Fruit fly (Drosophila melanogaster) whole organism, embryonic: Measurements from ENCODE around the gene Cpr23B.
A peak's percentile ranks its signal among the peaks of the same experiment; 100 is the strongest.

Experiments used
- CG10274 ChIP-seq: fragments of 200-800 bp; sonication (Bioruptor generic); optimal IDR thresholded peaks from 3 replicates; lab custom pipeline; 2017; ENCODE audit warnings: missing biosample characterization, mild to moderate bottlenecking, missing genetic modification characterization
- CG10321 ChIP-seq: fragments of 200-800 bp; sonication (Bioruptor generic); IDR thresholded peaks from 2 replicates; pipeline ENCODE4 v1.3.6; 2022; ENCODE audit warnings: missing biosample characterization, missing genetic modification characterization
- CG11456 ChIP-seq: fragments of 200-800 bp; sonication (Bioruptor generic); IDR thresholded peaks from 3 replicates; pipeline ENCODE4 v1.3.6; 2022; ENCODE audit warnings: missing biosample characterization, missing genetic modification characterization
- CG13894 ChIP-seq: fragments of 200-800 bp; sonication (Bioruptor generic); optimal IDR thresholded peaks from 3 replicates; lab custom pipeline; 2018; ENCODE audit warnings: missing biosample characterization, mild to moderate bottlenecking, missing genetic modification characterization, moderate library complexity
- CG16779 ChIP-seq: fragments of 200-800 bp; sonication (Bioruptor generic); IDR thresholded peaks from 2 replicates; pipeline ENCODE4 v1.3.6; 2022; ENCODE audit warnings: missing biosample characterization, missing genetic modification characterization
- CG18599 ChIP-seq: fragments of 200-800 bp; sonication (Bioruptor generic); optimal IDR thresholded peaks from 3 replicates; lab custom pipeline; 2017; ENCODE audit warnings: missing biosample characterization, missing genetic modification characterization, mild to moderate bottlenecking, moderate library complexity, missing genetic modification reagents
- CG18764 ChIP-seq: fragments of 200-800 bp; sonication (Bioruptor generic); optimal IDR thresholded peaks from 3 replicates; lab custom pipeline; 2016; ENCODE audit warnings: missing biosample characterization, missing genetic modification characterization
- CG2120 ChIP-seq: fragments of 200-800 bp; sonication (Bioruptor generic); optimal IDR thresholded peaks from 3 replicates; lab custom pipeline; 2016; ENCODE audit warnings: missing biosample characterization, missing genetic modification characterization
- CG2678 ChIP-seq: fragments of 200-800 bp; sonication (Bioruptor generic); optimal IDR thresholded peaks from 3 replicates; lab custom pipeline; 2019; ENCODE audit warnings: missing biosample characterization, mild to moderate bottlenecking, missing genetic modification characterization, moderate library complexity
- CG31441 ChIP-seq: fragments of 200-800 bp; sonication (Bioruptor generic); IDR thresholded peaks from 2 replicates; pipeline ENCODE4 v1.3.6; 2022; ENCODE audit warnings: missing biosample characterization, missing genetic modification characterization
- CG5180 ChIP-seq: fragments of 200-800 bp; sonication (Bioruptor generic); optimal IDR thresholded peaks from 3 replicates; lab custom pipeline; 2017; ENCODE audit warnings: missing biosample characterization, missing genetic modification characterization, mild to moderate bottlenecking, moderate library complexity, missing genetic modification reagents
- CG8290 ChIP-seq, 3 experiments: fragments of 200-800 bp; sonication (Bioruptor generic); optimal IDR thresholded peaks; 2 replicates each; lab custom pipeline; 2016 to 2019; ENCODE audit warnings: missing biosample characterization in 3 of 3, missing genetic modification characterization in 3 of 3, mild to moderate bottlenecking in 2 of 3, moderate library complexity in 1 of 3
- CG9932 ChIP-seq: fragments of 200-800 bp; sonication (Bioruptor generic); IDR thresholded peaks from 2 replicates; pipeline ENCODE4 v1.3.6; 2022; ENCODE audit warnings: missing biosample characterization, missing genetic modification characterization
- Dbx ChIP-seq: fragments of 200-800 bp; sonication (Bioruptor generic); IDR thresholded peaks from 3 replicates; pipeline ENCODE4 v1.3.6; 2022; ENCODE audit warnings: missing biosample characterization, missing genetic modification characterization
- Deaf1 ChIP-seq: fragments of 200-800 bp; optimal IDR thresholded peaks from 3 replicates; lab custom pipeline; 2019; ENCODE audit warnings: missing biosample characterization, mild to moderate bottlenecking, missing genetic modification characterization, moderate library complexity
- Eip74EF ChIP-seq, 2 experiments: fragments of 200-800 bp in 1 of 2; fragments of >200 bp in 1 of 2; sonication (Bioruptor generic) in 1 of 2; optimal IDR thresholded peaks; 2 replicates each; lab custom pipeline; 2017 to 2019; ENCODE audit warnings: missing biosample characterization in 2 of 2, missing genetic modification characterization in 2 of 2, mild to moderate bottlenecking in 1 of 2, moderate library complexity in 1 of 2
- Ets65A ChIP-seq: fragments of 200-800 bp; sonication (Bioruptor generic); peaks from one replicate; lab custom pipeline; 2016; ENCODE audit warnings: missing biosample characterization, missing genetic modification characterization
- Hmr ChIP-seq: fragments of 200-800 bp; sonication (Bioruptor generic); optimal IDR thresholded peaks from 3 replicates; lab custom pipeline; 2017; ENCODE audit warnings: mild to moderate bottlenecking, missing biosample characterization, missing genetic modification reagents, missing genetic modification characterization
- Lhr ChIP-seq: fragments of 200-800 bp; sonication (Bioruptor generic); optimal IDR thresholded peaks from 3 replicates; lab custom pipeline; 2017; ENCODE audit warnings: mild to moderate bottlenecking, missing biosample characterization, missing genetic modification reagents, missing genetic modification characterization
- Med ChIP-seq: fragments of 200-800 bp; sonication (Bioruptor generic); peaks from one replicate; lab custom pipeline; 2016; ENCODE audit warnings: missing biosample characterization, missing genetic modification characterization, mild to moderate bottlenecking, inconsistent platforms, moderate library complexity
- NFAT ChIP-seq: fragments of 200-800 bp; sonication (Bioruptor generic); IDR thresholded peaks from 2 replicates; pipeline ENCODE4 v1.3.6; 2022; ENCODE audit warnings: missing biosample characterization, missing genetic modification characterization
- Nf-YC ChIP-seq: fragments of 200-800 bp; optimal IDR thresholded peaks from 3 replicates; lab custom pipeline; 2019; ENCODE audit warnings: missing biosample characterization, mild to moderate bottlenecking, missing genetic modification characterization, moderate library complexity
- Ptx1 ChIP-seq: fragments of 200-800 bp; sonication (Bioruptor generic); IDR thresholded peaks from 2 replicates; pipeline ENCODE4 v1.3.6; 2022; ENCODE audit warnings: missing biosample characterization, missing genetic modification characterization
- Side ChIP-seq: fragments of 200-800 bp; sonication (Bioruptor generic); optimal IDR thresholded peaks from 2 replicates; lab custom pipeline; 2016; ENCODE audit warnings: missing biosample characterization, missing genetic modification characterization
- Trl ChIP-seq, 3 experiments: fragments of >200 bp in 2 of 3; fragments of 200-800 bp in 1 of 3; sonication (Bioruptor generic) in 1 of 3; optimal IDR thresholded peaks; 2 replicates in 1 of 3; 3 replicates in 2 of 3; lab custom pipeline; 2016 to 2017; ENCODE audit warnings: missing biosample characterization in 1 of 3, missing genetic modification characterization in 1 of 3
- ase ChIP-seq: fragments of 200-800 bp; sonication (Bioruptor generic); IDR thresholded peaks from 3 replicates; pipeline ENCODE4 v1.3.6; 2022; ENCODE audit warnings: missing biosample characterization, missing genetic modification characterization
- bab2 ChIP-seq: fragments of 200-800 bp; sonication (Bioruptor generic); optimal IDR thresholded peaks from 2 replicates; lab custom pipeline; 2016; ENCODE audit warnings: missing biosample characterization, missing genetic modification characterization
- bowl ChIP-seq: fragments of 200-800 bp; sonication (Bioruptor generic); IDR thresholded peaks from 2 replicates; pipeline ENCODE4 v1.3.6; 2022; ENCODE audit warnings: missing biosample characterization, missing genetic modification characterization
- cad ChIP-seq: fragments of >200 bp; optimal IDR thresholded peaks from 2 replicates; lab custom pipeline; 2017; ENCODE audit warnings: missing biosample characterization, missing genetic modification characterization
- crol ChIP-seq: fragments of 200-800 bp; sonication (Bioruptor generic); IDR thresholded peaks from 2 replicates; pipeline ENCODE4 v1.3.6; 2022; ENCODE audit warnings: missing biosample characterization, missing genetic modification characterization
- crp ChIP-seq, 2 experiments: fragments of 200-800 bp; sonication (Bioruptor generic); optimal IDR thresholded peaks; 2 replicates in 1 of 2; 3 replicates in 1 of 2; lab custom pipeline; 2017; ENCODE audit warnings: missing biosample characterization in 2 of 2, missing genetic modification characterization in 2 of 2, mild to moderate bottlenecking in 1 of 2, moderate library complexity in 1 of 2
- dysf ChIP-seq: fragments of 200-800 bp; sonication (Bioruptor generic); IDR thresholded peaks from 3 replicates; pipeline ENCODE4 v1.3.6; 2022; ENCODE audit warnings: missing biosample characterization, missing genetic modification characterization
- ewg ChIP-seq: fragments of 200-800 bp; sonication (Bioruptor generic); optimal IDR thresholded peaks from 3 replicates; lab custom pipeline; 2017; ENCODE audit warnings: mild to moderate bottlenecking, missing biosample characterization, missing genetic modification reagents, missing genetic modification characterization
- gro ChIP-seq: fragments of 200-800 bp; sonication (Bioruptor generic); optimal IDR thresholded peaks from 2 replicates; lab custom pipeline; 2016; ENCODE audit warnings: missing biosample characterization, missing genetic modification characterization
- gsb ChIP-seq: fragments of 200-800 bp; sonication (Bioruptor generic); IDR thresholded peaks from 2 replicates; pipeline ENCODE4 v1.3.6; 2022; ENCODE audit warnings: missing biosample characterization, missing genetic modification characterization
- gt ChIP-seq: fragments of 200-800 bp; sonication (Bioruptor generic); IDR thresholded peaks from 2 replicates; pipeline ENCODE4 v1.3.6; 2022; ENCODE audit warnings: missing biosample characterization, missing genetic modification characterization
- lab ChIP-seq: fragments of 200-800 bp; sonication (Bioruptor generic); optimal IDR thresholded peaks from 3 replicates; lab custom pipeline; 2017; ENCODE audit warnings: missing biosample characterization, missing genetic modification characterization, mild to moderate bottlenecking, moderate library complexity, missing genetic modification reagents
- lilli ChIP-seq: fragments of 200-800 bp; sonication (Bioruptor generic); optimal IDR thresholded peaks from 3 replicates; lab custom pipeline; 2016; ENCODE audit warnings: missing biosample characterization, missing genetic modification characterization
- lmd ChIP-seq: fragments of 200-800 bp; sonication (Bioruptor generic); IDR thresholded peaks from 2 replicates; pipeline ENCODE4 v1.3.6; 2022; ENCODE audit warnings: missing biosample characterization, missing genetic modification characterization
- onecut ChIP-seq: fragments of 200-800 bp; sonication (Bioruptor generic); IDR thresholded peaks from 2 replicates; pipeline ENCODE4 v1.3.6; 2022; ENCODE audit warnings: missing biosample characterization, missing genetic modification characterization
- run ChIP-seq: fragments of 200-800 bp; sonication (Bioruptor generic); optimal IDR thresholded peaks from 3 replicates; lab custom pipeline; 2018; ENCODE audit warnings: missing biosample characterization, mild to moderate bottlenecking, missing genetic modification characterization
- seq ChIP-seq: fragments of 200-800 bp; sonication (Bioruptor generic); IDR thresholded peaks from 2 replicates; pipeline ENCODE4 v1.3.6; 2022; ENCODE audit warnings: missing biosample characterization, missing genetic modification characterization
- slbo ChIP-seq: fragments of 200-800 bp; sonication (Bioruptor generic); IDR thresholded peaks from 2 replicates; pipeline ENCODE4 v1.3.6; 2022; ENCODE audit warnings: missing biosample characterization, missing genetic modification characterization
- toy ChIP-seq: fragments of 200-800 bp; sonication (Bioruptor generic); IDR thresholded peaks from 2 replicates; pipeline ENCODE4 v1.3.6; 2022; ENCODE audit warnings: missing biosample characterization, missing genetic modification characterization

The Cpr23B gene

DNA sequence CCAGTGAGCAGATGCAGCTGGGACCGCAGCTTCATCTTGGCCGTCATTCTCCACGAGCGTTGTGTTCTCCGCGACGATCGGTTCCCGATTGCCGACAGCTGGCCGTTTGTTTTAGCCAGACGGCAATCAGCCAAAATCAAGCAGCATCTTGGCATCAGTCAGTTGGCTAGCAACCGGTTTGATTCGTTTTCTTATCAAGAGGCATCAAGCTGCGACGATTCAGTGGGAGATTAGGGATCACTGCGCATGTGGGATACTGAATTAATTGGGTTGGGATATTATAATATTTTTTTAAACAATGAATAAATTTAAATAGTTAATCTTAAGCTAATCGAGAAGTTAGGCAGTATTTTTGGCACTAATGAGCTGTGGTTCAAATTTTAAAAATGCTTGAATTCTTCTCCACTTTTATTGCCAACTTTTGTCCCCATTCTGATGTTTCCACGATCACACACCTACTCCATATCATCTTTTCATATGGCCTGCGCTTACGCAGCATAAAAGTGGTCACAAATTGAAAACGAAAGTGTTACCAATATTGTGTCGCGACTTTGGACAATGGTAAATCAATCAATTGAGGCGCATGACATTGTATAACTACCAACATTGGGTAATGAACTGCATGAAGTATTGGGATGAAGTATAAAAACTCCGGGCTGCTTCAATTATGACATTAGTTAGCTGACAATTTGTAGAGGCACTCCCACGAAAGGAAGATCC, at the start of gene Cpr23B, which contains the start of gene CG3119 (continued):
- TF ChIP-seq CG18764 (GFP tag; lab: Kevin White, UChicago) (no peak), bowl (GFP tag; lab: Robert Waterston, UW) (no peak), Deaf1 (tag; lab: Kevin White, UChicago) (peak; percentile 44), Lhr (GFP tag; lab: Kevin White, UChicago) (no peak), CG9932 (GFP tag; lab: Robert Waterston, UW) (no peak), gsb (no peak)

DNA sequence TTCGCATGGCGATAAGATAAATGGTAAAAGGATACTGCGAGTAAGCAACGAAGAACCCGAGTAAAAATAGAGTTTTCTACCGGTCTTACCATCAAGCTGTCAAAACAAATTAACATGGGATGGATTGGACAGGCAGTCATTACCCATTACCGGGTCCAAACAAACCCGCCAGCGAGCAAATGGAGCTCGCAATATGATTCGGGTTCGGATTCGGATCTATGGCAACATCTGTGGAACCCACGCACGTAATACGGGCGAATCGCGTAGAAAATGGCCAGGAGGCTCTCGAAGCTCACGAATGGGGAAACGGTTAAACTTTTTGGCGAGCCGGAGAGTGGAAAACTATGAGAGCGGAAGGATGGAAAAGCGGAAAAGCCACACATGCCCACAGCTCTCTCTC, 41.0 kb upstream of the Cpr23B start:
- TF ChIP-seq Trl (optimal IDR thresholded peaks at IDR 0.05; lab: Kevin White, UChicago) = peak; percentile 45 to 79
- no peak for TF ChIP-seq Trl (GFP tag; optimal IDR thresholded peaks at IDR 0.05; lab: Kevin White, UChicago)
- peak; percentile 38 for TF ChIP-seq ewg (GFP tag; lab: Kevin White, UChicago)
- TF ChIP-seq CG13894 = peak; percentile 98
- TF ChIP-seq CG5180 (GFP tag; lab: Kevin White, UChicago) = no peak

DNA sequence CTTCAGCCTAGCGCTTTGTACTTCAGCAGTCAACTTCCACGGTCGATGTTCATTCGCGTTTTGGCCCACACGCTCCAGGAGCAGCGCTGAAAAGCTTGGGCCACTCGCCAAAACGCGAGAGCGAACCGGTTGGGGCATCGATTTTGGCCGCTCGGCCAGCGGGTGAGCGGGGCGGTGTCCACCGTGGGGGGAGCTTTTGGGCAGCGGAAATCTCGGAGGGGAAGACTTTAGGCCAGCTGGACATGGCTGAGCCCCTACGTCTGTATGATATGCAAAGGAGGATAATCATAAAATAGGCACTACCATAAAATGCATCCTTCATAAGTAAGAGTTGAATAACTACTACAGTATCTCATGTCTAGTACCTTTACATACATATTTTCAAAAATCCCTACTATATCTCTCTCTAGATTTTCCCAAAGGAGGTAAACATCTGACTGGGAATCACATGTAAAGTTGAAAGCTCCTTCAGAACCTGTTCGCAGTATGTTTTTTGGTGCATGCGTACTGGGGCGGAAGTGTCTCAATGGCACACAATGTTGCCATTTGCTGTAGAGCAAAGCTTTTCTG, 38.2 kb upstream of the Cpr23B start, which contains the start of gene Syt1:
Gene Syt1, minus strand, starts transcription at position 71 of the 570 bp plus-strand sequence.
- no peak for TF ChIP-seq gt (GFP tag; lab: Robert Waterston, UW)
- TF ChIP-seq Side (GFP tag; lab: Kevin White, UChicago) = no peak
- peak; percentile 33 for TF ChIP-seq CG18599 (GFP tag; lab: Kevin White, UChicago)
- no peak for TF ChIP-seq toy (GFP tag; lab: Robert Waterston, UW)
- no peak for TF ChIP-seq CG8290 (GFP tag; optimal IDR thresholded peaks at IDR 0.05; lab: Kevin White, UChicago)
- peak in 1 of 2 experiments; percentile 0 for TF ChIP-seq CG8290 (tag; optimal IDR thresholded peaks at IDR 0.05; lab: Kevin White, UChicago)
- no peak for TF ChIP-seq bab2 (GFP tag; lab: Kevin White, UChicago)
- TF ChIP-seq crol (GFP tag; lab: Robert Waterston, UW) = peak; percentile 86
- TF ChIP-seq ase = 0 out of 3 replicates have a peak, but pooled peaks have one; percentile 18
- TF ChIP-seq Deaf1 (tag; lab: Kevin White, UChicago) = peak; percentile 20
- TF ChIP-seq CG11456 (GFP tag; lab: Robert Waterston, UW) = 0 out of 3 replicates have a peak, but pooled peaks have one; percentile 59
- peak; percentile 40 for TF ChIP-seq Med (GFP tag; lab: Kevin White, UChicago)
- TF ChIP-seq seq = 0 out of 2 replicates have a peak, but pooled peaks have one; percentile 10
- peak; percentile 27; the same call in 1 of the 3 replicates for TF ChIP-seq Dbx (GFP tag; lab: Robert Waterston, UW)
- no peak for TF ChIP-seq run
- TF ChIP-seq NFAT (GFP tag; lab: Robert Waterston, UW) = peak; percentile 22; the same call in 1 of the 2 replicates
- TF ChIP-seq crp (GFP tag; optimal IDR thresholded peaks at IDR 0.05; lab: Kevin White, UChicago) = peak in 1 of 2 experiments; percentile 46
- TF ChIP-seq Ets65A (GFP tag; lab: Kevin White, UChicago) = peak; percentile 84
- peak; percentile 7 for TF ChIP-seq Hmr (GFP tag; lab: Kevin White, UChicago)
- TF ChIP-seq cad (GFP tag; lab: Kevin White, UChicago) = no peak
- no peak for TF ChIP-seq CG31441
- TF ChIP-seq Eip74EF (GFP tag; optimal IDR thresholded peaks at IDR 0.05; lab: Kevin White, UChicago) = no peak
- peak; percentile 2 for TF ChIP-seq CG2678 (tag; lab: Kevin White, UChicago)
- peak; percentile 22 for TF ChIP-seq gro
- peak; percentile 76 for TF ChIP-seq ewg (GFP tag; lab: Kevin White, UChicago)
- peak; percentile 42 for TF ChIP-seq lab (GFP tag; lab: Kevin White, UChicago)
- TF ChIP-seq slbo = peak; percentile 16; the same call in 1 of the 2 replicates
- no peak for TF ChIP-seq CG10321 (GFP tag; lab: Robert Waterston, UW)
- peak; percentile 2 for TF ChIP-seq CG2120 (GFP tag; lab: Kevin White, UChicago)
- TF ChIP-seq CG10274 (GFP tag; lab: Kevin White, UChicago) = peak; percentile 84
- no peak for TF ChIP-seq Nf-YC (tag; lab: Kevin White, UChicago)
- 0 out of 2 replicates have a peak, but pooled peaks have one; percentile 32 for TF ChIP-seq CG16779 (GFP tag; lab: Robert Waterston, UW)
- TF ChIP-seq Ptx1 = no peak
- TF ChIP-seq lilli (GFP tag; lab: Kevin White, UChicago) = peak; percentile 15
- peak; percentile 5; the same call in 1 of the 2 replicates for TF ChIP-seq lmd
- TF ChIP-seq onecut = peak; percentile 99
- TF ChIP-seq dysf (GFP tag; lab: Robert Waterston, UW) = peak; percentile 42; the same call in 1 of the 3 replicates
- peak; percentile 35; the same call in 1 of the 2 replicates for TF ChIP-seq CG9932 (GFP tag; lab: Robert Waterston, UW)
